Fruit fly (Drosophila melanogaster) whole organism, embryonic: ENCODE results near the gene CG14851.

Source experiments
- C15 ChIP-seq: fragments of 200-800 bp; sonication (Bioruptor generic); IDR thresholded peaks from 3 replicates; pipeline ENCODE4 v1.3.6; 2022; ENCODE audit warnings: missing biosample characterization, missing genetic modification characterization
- CG10462 ChIP-seq: fragments of 200-800 bp; sonication (Bioruptor generic); optimal IDR thresholded peaks from 2 replicates; lab custom pipeline; 2016; ENCODE audit warnings: missing biosample characterization, missing genetic modification characterization
- CG11085 ChIP-seq: fragments of 200-800 bp; sonication (Bioruptor generic); IDR thresholded peaks from 2 replicates; pipeline ENCODE4 v1.3.6; 2022; ENCODE audit warnings: missing biosample characterization, missing genetic modification characterization
- CG11560 ChIP-seq: fragments of 200-800 bp; sonication (Bioruptor generic); IDR thresholded peaks from 3 replicates; pipeline ENCODE4 v1.3.6; 2022; ENCODE audit warnings: missing biosample characterization, missing genetic modification characterization
- CG12219 ChIP-seq: fragments of 200-800 bp; sonication (Bioruptor generic); optimal IDR thresholded peaks from 3 replicates; lab custom pipeline; 2018; ENCODE audit warnings: missing biosample characterization, mild to moderate bottlenecking, missing genetic modification characterization
- CG1233 ChIP-seq: fragments of 200-800 bp; sonication (Bioruptor generic); optimal IDR thresholded peaks from 4 replicates; lab custom pipeline; 2018; ENCODE audit warnings: missing biosample characterization, mild to moderate bottlenecking, missing genetic modification characterization
- CG12744 ChIP-seq: fragments of 200-800 bp; sonication (Bioruptor generic); optimal IDR thresholded peaks from 2 replicates; lab custom pipeline; 2016; ENCODE audit warnings: missing biosample characterization, missing genetic modification characterization
- CG1603 ChIP-seq: fragments of 200-800 bp; sonication (Bioruptor generic); optimal IDR thresholded peaks from 2 replicates; lab custom pipeline; 2019; ENCODE audit warnings: missing biosample characterization, mild to moderate bottlenecking, missing genetic modification characterization, moderate library complexity
- CG16863 ChIP-seq: fragments of 200-800 bp; sonication (Bioruptor generic); optimal IDR thresholded peaks from 3 replicates; lab custom pipeline; 2016; ENCODE audit warnings: missing biosample characterization, missing genetic modification characterization
- CG17186 ChIP-seq: fragments of 200-800 bp; sonication (Bioruptor generic); optimal IDR thresholded peaks from 3 replicates; lab custom pipeline; 2017; ENCODE audit warnings: missing biosample characterization, missing genetic modification reagents, missing genetic modification characterization
- CG18619 ChIP-seq: fragments of 200-800 bp; sonication (Bioruptor generic); optimal IDR thresholded peaks from 3 replicates; lab custom pipeline; 2017; ENCODE audit warnings: missing biosample characterization, mild to moderate bottlenecking, missing genetic modification characterization
- CG2678 ChIP-seq: fragments of 200-800 bp; sonication (Bioruptor generic); optimal IDR thresholded peaks from 3 replicates; lab custom pipeline; 2019; ENCODE audit warnings: missing biosample characterization, mild to moderate bottlenecking, missing genetic modification characterization, moderate library complexity
- CG3163 ChIP-seq: fragments of 200-800 bp; sonication (Bioruptor generic); optimal IDR thresholded peaks from 3 replicates; lab custom pipeline; 2016; ENCODE audit warnings: missing biosample characterization, missing genetic modification characterization
- CG3995 ChIP-seq: fragments of 200-800 bp; sonication (Bioruptor generic); optimal IDR thresholded peaks from 3 replicates; lab custom pipeline; 2016; ENCODE audit warnings: missing biosample characterization, missing genetic modification characterization
- CG43689 ChIP-seq: fragments of 200-800 bp; sonication (Bioruptor generic); IDR thresholded peaks from 2 replicates; pipeline ENCODE4 v1.3.6; 2022; ENCODE audit warnings: missing biosample characterization, missing genetic modification characterization
- CG4730 ChIP-seq: fragments of 200-800 bp; sonication (Bioruptor generic); IDR thresholded peaks from 2 replicates; pipeline ENCODE4 v1.3.6; 2022; ENCODE audit warnings: missing biosample characterization, missing genetic modification characterization
- CG4854 ChIP-seq: fragments of 200-800 bp; sonication (Bioruptor generic); optimal IDR thresholded peaks from 2 replicates; lab custom pipeline; 2016; ENCODE audit warnings: missing biosample characterization, missing genetic modification characterization, inconsistent platforms
- CG7372 ChIP-seq: fragments of 200-800 bp; sonication (Bioruptor generic); IDR thresholded peaks from 2 replicates; pipeline ENCODE4 v1.3.6; 2022; ENCODE audit warnings: missing biosample characterization, missing genetic modification characterization
- CG7786 ChIP-seq: fragments of 200-800 bp; sonication (Bioruptor generic); optimal IDR thresholded peaks from 2 replicates; lab custom pipeline; 2016; ENCODE audit warnings: missing biosample characterization, missing genetic modification characterization
- CG9817 ChIP-seq: fragments of 200-800 bp; sonication (Bioruptor generic); optimal IDR thresholded peaks from 2 replicates; lab custom pipeline; 2018; ENCODE audit warnings: missing biosample characterization, mild to moderate bottlenecking, missing genetic modification characterization, moderate library complexity
- Deaf1 ChIP-seq: fragments of 200-800 bp; optimal IDR thresholded peaks from 3 replicates; lab custom pipeline; 2019; ENCODE audit warnings: missing biosample characterization, mild to moderate bottlenecking, missing genetic modification characterization, moderate library complexity
- Dek ChIP-seq: fragments of 200-800 bp; sonication (Bioruptor generic); optimal IDR thresholded peaks from 3 replicates; lab custom pipeline; 2019; ENCODE audit warnings: missing biosample characterization, mild to moderate bottlenecking, missing genetic modification characterization, moderate library complexity
- Dfd ChIP-seq, 2 experiments: fragments of >200 bp; optimal IDR thresholded peaks; 2 replicates each; lab custom pipeline; 2017; ENCODE audit warnings: missing biosample characterization in 2 of 2, missing genetic modification characterization in 2 of 2
- Ets97D ChIP-seq: fragments of 200-800 bp; sonication (Bioruptor generic); optimal IDR thresholded peaks from 3 replicates; lab custom pipeline; 2016; ENCODE audit warnings: missing biosample characterization, missing genetic modification characterization
- Fer1 ChIP-seq: fragments of 200-800 bp; sonication (Bioruptor generic); optimal IDR thresholded peaks from 2 replicates; lab custom pipeline; 2017; ENCODE audit warnings: missing biosample characterization, mild to moderate bottlenecking, missing genetic modification characterization
- HLH3B ChIP-seq: fragments of 200-800 bp; sonication (Bioruptor generic); IDR thresholded peaks from 2 replicates; pipeline ENCODE4 v1.3.6; 2022; ENCODE audit warnings: missing biosample characterization, missing genetic modification characterization
- HLH4C ChIP-seq: fragments of 200-800 bp; sonication (Bioruptor generic); IDR thresholded peaks from 3 replicates; pipeline ENCODE4 v1.3.6; 2022; ENCODE audit warnings: missing biosample characterization, missing genetic modification characterization; ENCODE audit not compliant: partially characterized antibody
- MTF-1 ChIP-seq: fragments of 200-800 bp; sonication (Bioruptor generic); optimal IDR thresholded peaks from 2 replicates; lab custom pipeline; 2018; ENCODE audit warnings: missing biosample characterization, mild to moderate bottlenecking, missing genetic modification characterization, borderline replicate concordance
- Nf-YC ChIP-seq: fragments of 200-800 bp; optimal IDR thresholded peaks from 3 replicates; lab custom pipeline; 2019; ENCODE audit warnings: missing biosample characterization, mild to moderate bottlenecking, missing genetic modification characterization, moderate library complexity
- Ravus ChIP-seq: fragments of 200-800 bp; sonication (Bioruptor generic); IDR thresholded peaks from 2 replicates; pipeline ENCODE4 v1.3.6; 2022; ENCODE audit warnings: missing biosample characterization, missing genetic modification characterization
- Rx ChIP-seq: fragments of 200-800 bp; sonication (Bioruptor generic); IDR thresholded peaks from 2 replicates; pipeline ENCODE4 v1.3.6; 2022; ENCODE audit warnings: missing biosample characterization, missing genetic modification characterization
- Scr ChIP-seq: fragments of 200-800 bp; sonication (Bioruptor generic); IDR thresholded peaks from 2 replicates; pipeline ENCODE4 v1.3.6; 2022; ENCODE audit warnings: missing biosample characterization, missing genetic modification characterization; ENCODE audit not compliant: partially characterized antibody
- Side ChIP-seq: fragments of 200-800 bp; sonication (Bioruptor generic); optimal IDR thresholded peaks from 2 replicates; lab custom pipeline; 2016; ENCODE audit warnings: missing biosample characterization, missing genetic modification characterization
- Sox100B ChIP-seq: fragments of 200-800 bp; sonication (Bioruptor generic); optimal IDR thresholded peaks from 3 replicates; lab custom pipeline; 2018; ENCODE audit warnings: missing biosample characterization, mild to moderate bottlenecking, missing genetic modification characterization
- ac ChIP-seq: fragments of 200-800 bp; sonication (Bioruptor generic); optimal IDR thresholded peaks from 3 replicates; lab custom pipeline; 2017; ENCODE audit warnings: missing biosample characterization, mild to moderate bottlenecking, missing genetic modification characterization
- ase ChIP-seq: fragments of 200-800 bp; sonication (Bioruptor generic); IDR thresholded peaks from 3 replicates; pipeline ENCODE4 v1.3.6; 2022; ENCODE audit warnings: missing biosample characterization, missing genetic modification characterization
- ash1 ChIP-seq: fragments of 200-800 bp; sonication (Bioruptor generic); optimal IDR thresholded peaks from 2 replicates; lab custom pipeline; 2018; ENCODE audit warnings: missing biosample characterization, mild to moderate bottlenecking, missing genetic modification characterization
- chinmo ChIP-seq: fragments of 200-800 bp; sonication (Bioruptor generic); IDR thresholded peaks from 4 replicates; pipeline ENCODE4 v1.3.6; 2022; ENCODE audit warnings: missing biosample characterization, missing genetic modification characterization; ENCODE audit not compliant: partially characterized antibody
- crol ChIP-seq: fragments of 200-800 bp; sonication (Bioruptor generic); IDR thresholded peaks from 2 replicates; pipeline ENCODE4 v1.3.6; 2022; ENCODE audit warnings: missing biosample characterization, missing genetic modification characterization
- da ChIP-seq: fragments of 200-800 bp; sonication (Bioruptor generic); optimal IDR thresholded peaks from 2 replicates; lab custom pipeline; 2016; ENCODE audit warnings: missing biosample characterization, missing genetic modification characterization
- disco-r ChIP-seq: fragments of 200-800 bp; sonication (Bioruptor generic); optimal IDR thresholded peaks from 2 replicates; lab custom pipeline; 2016; ENCODE audit warnings: missing biosample characterization, missing genetic modification characterization
- ewg ChIP-seq: fragments of 200-800 bp; sonication (Bioruptor generic); optimal IDR thresholded peaks from 3 replicates; lab custom pipeline; 2017; ENCODE audit warnings: mild to moderate bottlenecking, missing biosample characterization, missing genetic modification reagents, missing genetic modification characterization
- gsb ChIP-seq: fragments of 200-800 bp; sonication (Bioruptor generic); IDR thresholded peaks from 2 replicates; pipeline ENCODE4 v1.3.6; 2022; ENCODE audit warnings: missing biosample characterization, missing genetic modification characterization
- prd ChIP-seq, 3 experiments: fragments of >200 bp in 2 of 3; fragments of 200-800 bp in 1 of 3; sonication (Bioruptor generic) in 1 of 3; optimal IDR thresholded peaks in 2 of 3; IDR thresholded peaks in 1 of 3; 2 replicates in 2 of 3; 3 replicates in 1 of 3; pipeline versions ENCODE4 v1.3.6 to Lab custom; 2017 to 2022; ENCODE audit warnings: missing biosample characterization in 1 of 3, missing genetic modification characterization in 1 of 3
- repo ChIP-seq: fragments of 200-800 bp; sonication (Bioruptor generic); optimal IDR thresholded peaks from 2 replicates; lab custom pipeline; 2016; ENCODE audit warnings: missing biosample characterization, missing genetic modification characterization
- stc ChIP-seq: fragments of 200-800 bp; sonication (Bioruptor generic); IDR thresholded peaks from 2 replicates; pipeline ENCODE4 v1.3.6; 2022; ENCODE audit warnings: missing biosample characterization, missing genetic modification characterization
- yki ChIP-seq: fragments of >200 bp; optimal IDR thresholded peaks from 3 replicates; lab custom pipeline; 2018
- zen2 ChIP-seq: fragments of 200-800 bp; sonication (Bioruptor generic); IDR thresholded peaks from 3 replicates; pipeline ENCODE4 v1.3.6; 2022; ENCODE audit warnings: missing biosample characterization, missing genetic modification characterization; ENCODE audit not compliant: partially characterized antibody
- zfh1 ChIP-seq: fragments of 200-800 bp; sonication (Bioruptor generic); IDR thresholded peaks from 3 replicates; pipeline ENCODE4 v1.3.6; 2022; ENCODE audit warnings: missing biosample characterization, missing genetic modification characterization

CG14851 gene

DNA sequence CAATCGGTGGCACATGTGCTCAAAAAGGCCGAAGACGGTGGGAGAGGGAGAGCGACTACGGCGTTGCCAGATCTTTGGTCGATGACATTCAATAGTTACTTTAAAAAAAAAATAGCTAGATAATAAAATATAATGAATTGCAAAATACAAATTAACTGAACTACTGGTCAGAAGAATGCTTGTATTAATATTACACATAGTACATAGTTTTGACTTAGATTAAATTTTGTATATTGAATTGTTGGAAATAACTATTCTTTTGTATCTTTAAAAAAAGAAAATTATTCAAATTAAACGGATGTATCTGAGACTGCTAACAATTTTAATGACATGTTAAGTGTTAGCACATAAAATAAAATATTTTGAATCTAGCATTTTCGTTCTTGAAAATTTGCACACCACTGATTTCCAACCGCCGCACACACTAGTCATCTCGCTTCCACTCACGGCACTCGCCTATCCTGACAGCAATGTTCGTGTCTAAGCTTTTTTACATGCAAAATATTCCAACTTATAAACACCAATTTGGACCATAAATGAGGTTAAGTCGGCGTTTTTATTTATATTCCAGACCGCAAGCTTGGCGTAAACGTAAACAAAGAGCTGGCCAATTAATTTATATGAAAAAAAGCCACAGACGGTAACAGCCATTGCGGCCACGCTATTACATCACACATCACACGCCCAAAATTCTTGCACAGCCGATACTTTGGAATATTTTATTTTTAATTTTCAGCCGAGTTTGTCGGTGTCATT lies 13.0 kb downstream of the CG14851 start:
- TF ChIP-seq Ravus (GFP tag; lab: Robert Waterston, UW) (no peak), CG12219 (peak; percentile 44), yki (lab: Kevin White, UChicago) (no peak), CG7372 (GFP tag; lab: Robert Waterston, UW) (0 out of 2 replicates have a peak, but pooled peaks have one; percentile 17), C15 (GFP tag; lab: Robert Waterston, UW) (no peak), CG43689 (no peak), repo (GFP tag; lab: Kevin White, UChicago) (no peak), CG12744 (GFP tag; lab: Kevin White, UChicago) (peak; percentile 15), chinmo (GFP tag; lab: Robert Waterston, UW) (no peak), HLH4C (GFP tag; lab: Robert Waterston, UW) (no peak), Ets97D (GFP tag; lab: Kevin White, UChicago) (no peak), ewg (GFP tag; lab: Kevin White, UChicago) (peak; percentile 52), ase (GFP tag; lab: Robert Waterston, UW) (no peak), Nf-YC (tag; lab: Kevin White, UChicago) (peak; percentile 51), Rx (no peak; the same call in 1 of the 2 replicates), CG18619 (GFP tag; lab: Kevin White, UChicago) (peak; percentile 70), CG2678 (peak; percentile 88), gsb (no peak), Dek (peak; percentile 65), Deaf1 (tag; lab: Kevin White, UChicago) (peak; percentile 56), HLH3B (GFP tag; lab: Robert Waterston, UW) (peak; percentile 57), CG3995 (GFP tag; lab: Kevin White, UChicago) (peak; percentile 46), MTF-1 (GFP tag; lab: Kevin White, UChicago) (peak; percentile 10), zfh1 (GFP tag; lab: Robert Waterston, UW) (peak; percentile 53; the same call in 2 of the 3 replicates), CG4730 (GFP tag; lab: Robert Waterston, UW) (peak; percentile 63), Scr (GFP tag; lab: Robert Waterston, UW) (no peak), CG4854 (GFP tag; lab: Kevin White, UChicago) (no peak), Side (GFP tag; lab: Kevin White, UChicago) (peak; percentile 45), CG11085 (GFP tag; lab: Robert Waterston, UW) (peak; percentile 43; the same call in 1 of the 2 replicates), Sox100B (GFP tag; lab: Kevin White, UChicago) (peak; percentile 84), stc (GFP tag; lab: Robert Waterston, UW) (no peak), zen2 (GFP tag; lab: Robert Waterston, UW) (no peak), ash1 (no peak), CG11560 (tag; lab: Robert Waterston, UW) (0 out of 3 replicates have a peak, but pooled peaks have one; percentile 48), prd (optimal IDR thresholded peaks at IDR 0.05; lab: Kevin White, UChicago) (no peak), prd (GFP tag; IDR thresholded peaks at IDR 0.05; lab: Robert Waterston, UW) (peak; percentile 79; the same call in 2 of the 3 replicates), Dfd (GFP tag; optimal IDR thresholded peaks at IDR 0.05; lab: Kevin White, UChicago) (peak in 1 of 2 experiments; percentile 72), ac (no peak), Fer1 (GFP tag; lab: Kevin White, UChicago) (peak; percentile 73), CG3163 (GFP tag; lab: Kevin White, UChicago) (no peak), crol (GFP tag; lab: Robert Waterston, UW) (no peak), CG17186 (GFP tag; lab: Kevin White, UChicago) (no peak), disco-r (GFP tag; lab: Kevin White, UChicago) (peak; percentile 32), CG1603 (peak; percentile 16), CG16863 (peak; percentile 64), da (GFP tag; lab: Kevin White, UChicago) (peak; percentile 8), CG7786 (peak; percentile 58), CG10462 (peak; percentile 60), CG1233 (GFP tag; lab: Kevin White, UChicago) (peak; percentile 80), CG9817 (tag; lab: Kevin White, UChicago) (peak; percentile 66)
